Fruit fly (Drosophila melanogaster): ENCODE data around the gene CG4367.

Gene CG4367

DNA sequence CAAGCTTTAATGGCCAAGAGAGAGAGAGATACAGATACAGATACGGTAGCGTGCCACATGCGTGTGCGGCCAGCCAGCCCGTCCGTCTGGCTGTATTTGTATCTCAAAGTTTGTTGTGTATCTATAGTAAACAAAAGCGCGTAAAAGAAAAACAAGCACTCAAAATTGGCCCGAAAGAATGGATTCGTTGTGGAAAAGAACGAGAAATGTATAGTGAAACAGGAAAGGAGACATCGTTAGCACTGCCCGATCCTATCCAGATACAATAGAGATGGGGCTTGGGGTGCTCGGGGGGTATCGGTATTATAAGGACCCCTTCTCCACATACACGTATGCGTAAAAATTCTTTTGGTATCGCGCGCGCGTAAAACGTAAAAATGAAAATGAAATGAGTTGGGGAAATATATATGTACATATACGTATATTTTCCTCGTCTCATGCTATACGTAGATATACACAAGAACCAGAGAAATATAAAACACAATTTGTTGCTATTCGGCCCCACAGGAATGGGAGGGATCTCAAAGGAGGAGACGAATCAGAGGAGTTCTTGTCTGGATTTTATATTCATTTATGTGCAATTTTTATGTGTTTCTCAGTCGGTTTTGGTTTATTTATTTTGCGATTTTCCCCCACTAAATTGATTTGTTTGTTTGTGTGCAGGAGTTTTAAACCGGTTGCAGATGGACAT, 40.8 kb downstream of the CG4367 start (continued):
- TF ChIP-seq ATbp (GFP tag; optimal IDR thresholded peaks at IDR 0.05) (peak; percentile 12), run (tag; optimal IDR thresholded peaks at IDR 0.05) (no peak), sd (tag; optimal IDR thresholded peaks at IDR 0.05) (peak; percentile 64), CG2875 (GFP tag; optimal IDR thresholded peaks at IDR 0.05) (peak; percentile 10), CG1233 (GFP tag; optimal IDR thresholded peaks at IDR 0.05) (peak; percentile 34), CG31224 (GFP tag; IDR thresholded peaks at IDR 0.05) (no peak), gsb-n (tag; optimal IDR thresholded peaks at IDR 0.05) (peak; percentile 29), Eip74EF (GFP tag; optimal IDR thresholded peaks at IDR 0.05) (no peak), CG31365 (tag; optimal IDR thresholded peaks at IDR 0.05) (peak; percentile 48), MTF-1 (GFP tag; optimal IDR thresholded peaks at IDR 0.05; ENCODE audit: borderline replicate concordance) (peak; percentile 68), CG10366 (GFP tag; IDR thresholded peaks at IDR 0.05) (no peak), HHEX (GFP tag; optimal IDR thresholded peaks at IDR 0.05) (peak; percentile 15)

dm6 chr3R:20262927-20263644, 41.7 kb downstream of the CG4367 start:
- peak in 1 of 2 experiments; percentile 81 for TF ChIP-seq Pdp1 (GFP tag; optimal IDR thresholded peaks at IDR 0.05)
- no peak for TF ChIP-seq slp2 (GFP tag; optimal IDR thresholded peaks at IDR 0.05)
- TF ChIP-seq sens (GFP tag) = no peak
- peak; percentile 37 for TF ChIP-seq CG11504 (tag; optimal IDR thresholded peaks at IDR 0.05)
- no peak for TF ChIP-seq fru (optimal IDR thresholded peaks at IDR 0.05)
- peak; percentile 41 for TF ChIP-seq CG7556 (GFP tag; optimal IDR thresholded peaks at IDR 0.05)
- TF ChIP-seq dysf (GFP tag; IDR thresholded peaks at IDR 0.05) = peak; percentile 52; the same call in 1 of the 3 replicates
- TF ChIP-seq zen2 (GFP tag; IDR thresholded peaks at IDR 0.05; ENCODE audit: partially characterized antibody) = no peak
- no peak for TF ChIP-seq CG1024 (GFP tag; IDR thresholded peaks at IDR 0.05)
- TF ChIP-seq CG15601 (tag; optimal IDR thresholded peaks at IDR 0.05) = no peak
- TF ChIP-seq CG12299 (tag; optimal IDR thresholded peaks at IDR 0.05) = no peak
- TF ChIP-seq z (GFP tag; IDR thresholded peaks at IDR 0.05) = no peak
- peak; percentile 48; the same call in 2 of the 3 replicates for TF ChIP-seq ci (GFP tag; IDR thresholded peaks at IDR 0.05)
- no peak for TF ChIP-seq tll (GFP tag; optimal IDR thresholded peaks at IDR 0.05)
- TF ChIP-seq dmrt99B (tag; optimal IDR thresholded peaks at IDR 0.05) = peak; percentile 41
- TF ChIP-seq CG4404 (GFP tag; IDR thresholded peaks at IDR 0.05) = 0 out of 2 replicates have a peak, but pooled peaks have one; percentile 16
- TF ChIP-seq CG7839 (tag; optimal IDR thresholded peaks at IDR 0.05) = peak; percentile 43
- peak; percentile 39; the same call in 1 of the 2 replicates for TF ChIP-seq CG6689 (GFP tag; IDR thresholded peaks at IDR 0.05)
- peak; percentile 23 for TF ChIP-seq PHDP (tag; optimal IDR thresholded peaks at IDR 0.05)
- TF ChIP-seq CG12391 (tag; optimal IDR thresholded peaks at IDR 0.05) = peak; percentile 26
- 0 out of 2 replicates have a peak, but pooled peaks have one; percentile 14 for TF ChIP-seq lmd (GFP tag; IDR thresholded peaks at IDR 0.05)
- peak; percentile 25; the same call in 1 of the 2 replicates for TF ChIP-seq E2f1 (GFP tag; IDR thresholded peaks at IDR 0.05)
- TF ChIP-seq Lpt (GFP tag; optimal IDR thresholded peaks at IDR 0.05) = no peak
- peak; percentile 48 for TF ChIP-seq Ets65A (GFP tag)
- TF ChIP-seq esg (GFP tag; conservative IDR thresholded peaks at IDR 0.05) = no peak; the same call in 1 of the 2 replicates
- TF ChIP-seq CG10209 (GFP tag; optimal IDR thresholded peaks at IDR 0.05) = peak; percentile 14
- peak; percentile 12; the same call in 1 of the 2 replicates for TF ChIP-seq slbo (GFP tag; IDR thresholded peaks at IDR 0.05)
- TF ChIP-seq wek (GFP tag; optimal IDR thresholded peaks at IDR 0.05) = peak; percentile 30
- TF ChIP-seq CG5180 (GFP tag; optimal IDR thresholded peaks at IDR 0.05) = peak; percentile 31
- TF ChIP-seq CG30403 (GFP tag; optimal IDR thresholded peaks at IDR 0.05) = peak; percentile 33
- no peak for TF ChIP-seq Jarid2 (GFP tag; optimal IDR thresholded peaks at IDR 0.05)
- no peak for TF ChIP-seq Stat92E (GFP tag; optimal IDR thresholded peaks at IDR 0.05)
- TF ChIP-seq grau (tag; optimal IDR thresholded peaks at IDR 0.05) = peak; percentile 23
- TF ChIP-seq CG2120 (GFP tag; optimal IDR thresholded peaks at IDR 0.05) = peak; percentile 2
